Worm (Caenorhabditis elegans) whole organism, L3 larva: Measurements from ENCODE around the gene R01E6.5.

Experiments used
- R02D3.7 ChIP-seq: fragments of 150-350 bp; optimal IDR thresholded peaks from 2 replicates; lab custom pipeline; 2014; ENCODE audit warnings: missing biosample characterization, missing genetic modification characterization
- ZK546.5 ChIP-seq: sonication (generic microtip); optimal IDR thresholded peaks from 2 replicates; lab custom pipeline; 2017; ENCODE audit warnings: missing biosample characterization, missing genetic modification characterization
- aly-2 ChIP-seq: fragments of 150-350 bp; optimal IDR thresholded peaks from 2 replicates; lab custom pipeline; 2014; ENCODE audit warnings: missing biosample characterization, missing genetic modification characterization
- ama-1 ChIP-seq: fragments of 150-350 bp; optimal IDR thresholded peaks from 2 replicates; lab custom pipeline; 2018
- ceh-16 ChIP-seq: sonication (generic microtip); optimal IDR thresholded peaks from 2 replicates; lab custom pipeline; 2017; ENCODE audit warnings: missing biosample characterization, missing genetic modification characterization
- ceh-28 ChIP-seq: fragments of 150-350 bp; optimal IDR thresholded peaks from 2 replicates; lab custom pipeline; 2014; ENCODE audit warnings: missing biosample characterization, missing genetic modification reagents, missing genetic modification characterization
- ceh-82 ChIP-seq: fragments of 150-350 bp; optimal IDR thresholded peaks from 2 replicates; lab custom pipeline; 2014; ENCODE audit warnings: missing biosample characterization, missing genetic modification characterization
- ceh-9 ChIP-seq: sonication (generic microtip); optimal IDR thresholded peaks from 2 replicates; lab custom pipeline; 2018; ENCODE audit warnings: missing biosample characterization, missing genetic modification characterization
- daf-12 ChIP-seq: fragments of 150-350 bp; optimal IDR thresholded peaks from 2 replicates; lab custom pipeline; 2014; ENCODE audit warnings: missing biosample characterization, missing genetic modification reagents, missing genetic modification characterization
- egl-27 ChIP-seq: sonication (generic microtip); optimal IDR thresholded peaks from 4 replicates; lab custom pipeline; 2017; ENCODE audit warnings: missing biosample characterization, missing genetic modification reagents, missing genetic modification characterization
- egl-5 ChIP-seq: fragments of 150-350 bp; optimal IDR thresholded peaks from 2 replicates; lab custom pipeline; 2017; ENCODE audit warnings: missing biosample characterization, missing genetic modification reagents, missing genetic modification characterization, inconsistent platforms
- elt-1 ChIP-seq: fragments of 150-350 bp; optimal IDR thresholded peaks from 2 replicates; lab custom pipeline; 2014; ENCODE audit warnings: missing biosample characterization, missing genetic modification characterization
- elt-2 ChIP-seq: sonication (generic microtip); optimal IDR thresholded peaks from 2 replicates; lab custom pipeline; 2016; ENCODE audit warnings: missing genetic modification reagents, mild to moderate bottlenecking, missing genetic modification characterization, missing compliant biosample characterization
- elt-3 ChIP-seq, 3 experiments: fragments of 150-350 bp in 1 of 3; sonication (generic microtip) in 2 of 3; optimal IDR thresholded peaks; 2 replicates in 2 of 3; 4 replicates in 1 of 3; lab custom pipeline; 2014 to 2017; ENCODE audit warnings: missing biosample characterization in 3 of 3, missing genetic modification characterization in 3 of 3
- eor-1 ChIP-seq, 2 experiments: fragments of 150-350 bp; optimal IDR thresholded peaks; 2 replicates each; lab custom pipeline; 2014 to 2018; ENCODE audit warnings: missing biosample characterization in 2 of 2, missing genetic modification characterization in 2 of 2
- fkh-10 ChIP-seq: sonication (generic microtip); optimal IDR thresholded peaks from 2 replicates; lab custom pipeline; 2017; ENCODE audit warnings: missing biosample characterization, missing genetic modification reagents, missing genetic modification characterization
- fkh-2 ChIP-seq: fragments of 150-350 bp; optimal IDR thresholded peaks from 2 replicates; lab custom pipeline; 2014; ENCODE audit warnings: missing biosample characterization, missing genetic modification reagents, missing genetic modification characterization
- fos-1 ChIP-seq: fragments of 150-350 bp; optimal IDR thresholded peaks from 2 replicates; lab custom pipeline; 2014; ENCODE audit warnings: missing biosample characterization, missing genetic modification characterization
- hmg-11 ChIP-seq: sonication (generic microtip); optimal IDR thresholded peaks from 2 replicates; lab custom pipeline; 2016; ENCODE audit warnings: missing genetic modification characterization, missing compliant biosample characterization
- jun-1 ChIP-seq: fragments of 150-350 bp; optimal IDR thresholded peaks from 2 replicates; lab custom pipeline; 2014; ENCODE audit warnings: missing biosample characterization, missing genetic modification reagents, missing genetic modification characterization
- lin-15B ChIP-seq: fragments of 150-350 bp; optimal IDR thresholded peaks from 2 replicates; lab custom pipeline; 2014; ENCODE audit warnings: missing biosample characterization, missing genetic modification characterization
- lin-39 ChIP-seq: fragments of 150-350 bp; optimal IDR thresholded peaks from 2 replicates; lab custom pipeline; 2018; ENCODE audit warnings: missing biosample characterization, missing genetic modification reagents, missing genetic modification characterization
- lsy-12 ChIP-seq: sonication (generic microtip); optimal IDR thresholded peaks from 2 replicates; lab custom pipeline; 2016; ENCODE audit warnings: mild to moderate bottlenecking, missing genetic modification characterization, missing compliant biosample characterization
- mdl-1 ChIP-seq: fragments of 150-350 bp; optimal IDR thresholded peaks from 2 replicates; lab custom pipeline; 2014; ENCODE audit warnings: missing biosample characterization, missing genetic modification characterization
- mml-1 ChIP-seq: fragments of 150-350 bp; sonication (generic microtip); optimal IDR thresholded peaks from 3 replicates; lab custom pipeline; 2014; ENCODE audit warnings: missing biosample characterization, missing genetic modification characterization
- nfya-1 ChIP-seq: sonication (generic microtip); optimal IDR thresholded peaks from 2 replicates; lab custom pipeline; 2017; ENCODE audit warnings: missing genetic modification characterization, mild to moderate bottlenecking, missing compliant biosample characterization, antibody characterized with exemption, moderate library complexity; ENCODE audit not compliant: insufficient read depth
- nhr-11 ChIP-seq: fragments of 150-350 bp; optimal IDR thresholded peaks from 2 replicates; lab custom pipeline; 2014; ENCODE audit warnings: missing biosample characterization, missing genetic modification characterization
- nhr-12 ChIP-seq: fragments of 150-350 bp; optimal IDR thresholded peaks from 2 replicates; lab custom pipeline; 2014; ENCODE audit warnings: missing biosample characterization, missing genetic modification characterization
- nhr-23 ChIP-seq: fragments of 150-350 bp; optimal IDR thresholded peaks from 2 replicates; lab custom pipeline; 2014; ENCODE audit warnings: missing biosample characterization, missing genetic modification reagents, missing genetic modification characterization
- nhr-237 ChIP-seq: fragments of 150-350 bp; optimal IDR thresholded peaks from 2 replicates; lab custom pipeline; 2014; ENCODE audit warnings: missing biosample characterization, missing genetic modification characterization
- nhr-25 ChIP-seq: sonication (generic microtip); optimal IDR thresholded peaks from 2 replicates; lab custom pipeline; 2017; ENCODE audit warnings: missing biosample characterization, missing genetic modification characterization
- nhr-28 ChIP-seq: fragments of 150-350 bp; optimal IDR thresholded peaks from 2 replicates; lab custom pipeline; 2014; ENCODE audit warnings: missing biosample characterization, missing genetic modification characterization
- nhr-43 ChIP-seq: sonication (generic microtip); optimal IDR thresholded peaks from 2 replicates; lab custom pipeline; 2016; ENCODE audit warnings: mild to moderate bottlenecking, missing genetic modification characterization, missing compliant biosample characterization; ENCODE audit not compliant: poor library complexity, severe bottlenecking
- nhr-67 ChIP-seq: fragments of 150-350 bp; optimal IDR thresholded peaks from 2 replicates; lab custom pipeline; 2014; ENCODE audit warnings: missing biosample characterization, missing genetic modification characterization
- nhr-76 ChIP-seq: fragments of 150-350 bp; sonication (generic microtip); optimal IDR thresholded peaks from 5 replicates; lab custom pipeline; 2014; ENCODE audit warnings: missing biosample characterization, missing genetic modification characterization
- nhr-77 ChIP-seq: fragments of 150-350 bp; optimal IDR thresholded peaks from 2 replicates; lab custom pipeline; 2014; ENCODE audit warnings: missing biosample characterization, missing genetic modification characterization
- pha-4 ChIP-seq: fragments of 150-350 bp; optimal IDR thresholded peaks from 2 replicates; lab custom pipeline; 2014; ENCODE audit warnings: missing biosample characterization, missing genetic modification reagents, missing genetic modification characterization
- pqm-1 ChIP-seq: fragments of 150-350 bp; optimal IDR thresholded peaks from 2 replicates; lab custom pipeline; 2017; ENCODE audit warnings: missing biosample characterization, missing genetic modification characterization, inconsistent platforms
- sea-2 ChIP-seq: fragments of 150-350 bp; sonication (generic microtip); optimal IDR thresholded peaks from 4 replicates; lab custom pipeline; 2014; ENCODE audit warnings: missing biosample characterization, missing genetic modification reagents, missing genetic modification characterization
- skn-1 ChIP-seq: fragments of 150-350 bp; optimal IDR thresholded peaks from 2 replicates; lab custom pipeline; 2014; ENCODE audit warnings: missing biosample characterization, missing genetic modification characterization
- snpc-4 ChIP-seq: fragments of 150-350 bp; optimal IDR thresholded peaks from 2 replicates; lab custom pipeline; 2014; ENCODE audit warnings: missing biosample characterization, missing genetic modification characterization
- tbx-2 ChIP-seq: sonication (generic microtip); optimal IDR thresholded peaks from 2 replicates; lab custom pipeline; 2016; ENCODE audit warnings: mild to moderate bottlenecking, missing genetic modification characterization, missing compliant biosample characterization
- unc-39 ChIP-seq: sonication (generic microtip); optimal IDR thresholded peaks from 4 replicates; lab custom pipeline; 2017; ENCODE audit warnings: missing biosample characterization, missing genetic modification characterization
- unc-62 ChIP-seq: fragments of 150-350 bp; sonication (generic microtip); optimal IDR thresholded peaks from 4 replicates; lab custom pipeline; 2014; ENCODE audit warnings: missing biosample characterization, missing genetic modification reagents, missing genetic modification characterization
- zag-1 ChIP-seq: fragments of 150-350 bp; optimal IDR thresholded peaks from 2 replicates; lab custom pipeline; 2014; ENCODE audit warnings: missing biosample characterization, missing genetic modification characterization
- ztf-11 ChIP-seq: fragments of 150-350 bp; optimal IDR thresholded peaks from 2 replicates; lab custom pipeline; 2014; ENCODE audit warnings: missing biosample characterization, missing genetic modification characterization
- ztf-4 ChIP-seq: fragments of 150-350 bp; optimal IDR thresholded peaks from 2 replicates; lab custom pipeline; 2014; ENCODE audit warnings: missing biosample characterization, missing genetic modification characterization

The R01E6.5 gene

DNA sequence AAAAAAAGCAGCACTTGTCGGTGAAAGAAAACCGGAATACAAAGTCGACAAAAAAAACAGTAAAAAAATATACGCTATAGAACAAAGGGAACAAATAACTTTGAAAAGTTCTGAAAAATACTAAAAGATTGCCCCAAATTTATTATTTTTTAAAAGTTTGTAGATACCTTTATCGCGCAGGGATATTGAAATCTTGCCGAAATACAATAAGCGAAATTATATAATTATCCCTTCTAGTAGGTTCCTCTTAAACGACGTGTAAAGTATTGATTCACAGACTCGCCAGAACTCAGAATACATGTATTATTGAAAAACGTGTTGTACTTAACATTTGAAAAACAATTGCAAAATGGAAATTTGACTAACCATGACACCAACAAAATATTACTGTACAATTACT lies 22.5 kb upstream of the R01E6.5 start:
- TF ChIP-seq skn-1 (tag; lab: Kevin White, UChicago) (peak; percentile 95), nhr-76 (tag; lab: Kevin White, UChicago) (peak; percentile 41), nhr-67 (tag; lab: Kevin White, UChicago) (no peak), nhr-11 (peak; percentile 60), nhr-28 (tag; lab: Kevin White, UChicago) (no peak), ama-1 (lab: Kevin White, UChicago) (no peak), hmg-11 (tag; lab: Kevin White, UChicago) (peak; percentile 78), elt-1 (tag; lab: Kevin White, UChicago) (peak; percentile 47), nhr-43 (tag; lab: Kevin White, UChicago) (peak; percentile 95), daf-12 (tag; lab: Kevin White, UChicago) (peak; percentile 4), ztf-4 (no peak), egl-27 (tag; lab: Kevin White, UChicago) (peak; percentile 77), fos-1 (peak; percentile 27), unc-39 (tag; lab: Kevin White, UChicago) (no peak), aly-2 (tag; lab: Kevin White, UChicago) (peak; percentile 61), fkh-2 (tag; lab: Kevin White, UChicago) (no peak), lin-15B (peak; percentile 12), nhr-77 (tag; lab: Kevin White, UChicago) (peak; percentile 94), ceh-16 (tag; lab: Kevin White, UChicago) (peak; percentile 53), mdl-1 (tag; lab: Kevin White, UChicago) (peak; percentile 12), elt-2 (peak; percentile 50), pha-4 (tag; lab: Kevin White, UChicago) (peak; percentile 90), ztf-11 (no peak), R02D3.7 (peak; percentile 82), pqm-1 (peak; percentile 73), ceh-9 (tag; lab: Kevin White, UChicago) (no peak), lsy-12 (tag; lab: Kevin White, UChicago) (peak; percentile 62), mml-1 (tag; lab: Kevin White, UChicago) (no peak), unc-62 (GFP tag; lab: Kevin White, UChicago) (no peak), egl-5 (tag; lab: Kevin White, UChicago) (peak; percentile 42), ceh-28 (tag; lab: Kevin White, UChicago) (peak; percentile 98), nfya-1 (peak; percentile 54), nhr-25 (peak; percentile 75), snpc-4 (tag; lab: Kevin White, UChicago) (peak; percentile 81), elt-3 (tag; optimal IDR thresholded peaks at IDR 0.05; lab: Kevin White, UChicago) (peak in 1 of 3 experiments; percentile 63), ZK546.5 (tag; lab: Kevin White, UChicago) (no peak), nhr-23 (tag; lab: Kevin White, UChicago) (peak; percentile 96), zag-1 (no peak), nhr-237 (tag; lab: Kevin White, UChicago) (no peak), eor-1 (tag; optimal IDR thresholded peaks at IDR 0.05; lab: Kevin White, UChicago) (peak in 1 of 2 experiments; percentile 80), jun-1 (peak; percentile 97), sea-2 (no peak), fkh-10 (GFP tag; lab: Kevin White, UChicago) (peak; percentile 65), nhr-12 (tag; lab: Kevin White, UChicago) (peak; percentile 11), ceh-82 (tag; lab: Kevin White, UChicago) (peak; percentile 94), tbx-2 (tag; lab: Kevin White, UChicago) (peak; percentile 95), lin-39 (peak; percentile 69)
